Worm (Caenorhabditis elegans) whole organism, late embryonic: ENCODE results near the gene rpoa-1.
"Not testable (repeated sequence)": the region's sequence is repeated elsewhere in the genome, so short reads cannot be mapped to it uniquely, and the experiment has no call there.

Source experiments
- C38D4.7 ChIP-seq: fragments of 200-800 bp; sonication (Bioruptor generic); optimal IDR thresholded peaks from 2 replicates; lab custom pipeline; 2018; ENCODE audit warnings: mild to moderate bottlenecking, missing genetic modification characterization, moderate library complexity, missing compliant biosample characterization
- T23F11.4 ChIP-seq: fragments of 200-800 bp; sonication (Bioruptor generic); optimal IDR thresholded peaks from 2 replicates; lab custom pipeline; 2018; ENCODE audit warnings: mild to moderate bottlenecking, missing genetic modification characterization, missing compliant biosample characterization
- ama-1 ChIP-seq: fragments of 150-350 bp; optimal IDR thresholded peaks from 2 replicates; lab custom pipeline; 2014
- ceh-19 ChIP-seq: fragments of 200-800 bp; sonication (Bioruptor generic); optimal IDR thresholded peaks from 2 replicates; lab custom pipeline; 2018; ENCODE audit warnings: mild to moderate bottlenecking, missing genetic modification characterization, missing compliant biosample characterization
- ceh-2 ChIP-seq: sonication (generic microtip); optimal IDR thresholded peaks from 2 replicates; lab custom pipeline; 2016; ENCODE audit warnings: missing genotype, missing genetic modification characterization, missing compliant biosample characterization
- ceh-22 ChIP-seq: sonication (generic microtip); optimal IDR thresholded peaks from 2 replicates; lab custom pipeline; 2017; ENCODE audit warnings: missing biosample characterization, missing genetic modification characterization
- ceh-24 ChIP-seq: sonication (generic microtip); optimal IDR thresholded peaks from 2 replicates; lab custom pipeline; 2016; ENCODE audit warnings: mild to moderate bottlenecking, missing genetic modification characterization, missing compliant biosample characterization
- ceh-30 ChIP-seq: fragments of 150-350 bp; optimal IDR thresholded peaks from 2 replicates; lab custom pipeline; 2014; ENCODE audit warnings: missing biosample characterization, missing genetic modification characterization
- ceh-31 ChIP-seq: sonication (generic microtip); optimal IDR thresholded peaks from 2 replicates; lab custom pipeline; 2016; ENCODE audit warnings: missing genetic modification characterization, missing compliant biosample characterization
- ceh-45 ChIP-seq: fragments of 200-800 bp; sonication (Bioruptor generic); IDR thresholded peaks from 2 replicates; pipeline ENCODE4 v1.3.6; 2022; ENCODE audit warnings: missing genetic modification reagents, missing genetic modification characterization, missing compliant biosample characterization
- ceh-48 ChIP-seq: sonication (generic microtip); optimal IDR thresholded peaks from 2 replicates; lab custom pipeline; 2016; ENCODE audit warnings: missing genetic modification characterization, inconsistent platforms, missing compliant biosample characterization
- dve-1 ChIP-seq: sonication (generic microtip); optimal IDR thresholded peaks from 2 replicates; lab custom pipeline; 2017; ENCODE audit warnings: antibody characterized with exemption, mild to moderate bottlenecking, missing genetic modification characterization, missing compliant biosample characterization
- elt-2 ChIP-seq: sonication (generic microtip); optimal IDR thresholded peaks from 2 replicates; lab custom pipeline; 2016; ENCODE audit warnings: missing genetic modification reagents, missing genetic modification characterization, missing compliant biosample characterization
- ets-4 ChIP-seq: sonication (generic microtip); optimal IDR thresholded peaks from 2 replicates; lab custom pipeline; 2016; ENCODE audit warnings: missing genetic modification characterization, missing compliant biosample characterization
- eyg-1 ChIP-seq: sonication (generic microtip); optimal IDR thresholded peaks from 2 replicates; lab custom pipeline; 2016; ENCODE audit warnings: missing genotype, missing genetic modification characterization, missing compliant biosample characterization
- fax-1 ChIP-seq: sonication (generic microtip); optimal IDR thresholded peaks from 2 replicates; lab custom pipeline; 2016; ENCODE audit warnings: missing genotype, missing genetic modification characterization, missing compliant biosample characterization
- fkh-10 ChIP-seq: fragments of 150-350 bp; optimal IDR thresholded peaks from 2 replicates; lab custom pipeline; 2014; ENCODE audit warnings: missing biosample characterization, missing genetic modification reagents, missing genetic modification characterization
- gmeb-2 ChIP-seq: sonication (generic microtip); optimal IDR thresholded peaks from 2 replicates; lab custom pipeline; 2016; ENCODE audit warnings: missing genetic modification characterization, inconsistent platforms, missing compliant biosample characterization
- hlh-8 ChIP-seq: sonication (generic microtip); optimal IDR thresholded peaks from 2 replicates; lab custom pipeline; 2016; ENCODE audit warnings: missing genotype, missing genetic modification characterization, missing compliant biosample characterization
- madf-2 ChIP-seq: sonication (generic microtip); optimal IDR thresholded peaks from 2 replicates; lab custom pipeline; 2017; ENCODE audit warnings: missing genetic modification characterization, missing compliant biosample characterization
- mec-3 ChIP-seq: sonication (generic microtip); optimal IDR thresholded peaks from 2 replicates; lab custom pipeline; 2016; ENCODE audit warnings: borderline replicate concordance, missing genetic modification characterization, missing compliant biosample characterization
- odd-2 ChIP-seq: sonication (generic microtip); optimal IDR thresholded peaks from 2 replicates; lab custom pipeline; 2017; ENCODE audit warnings: antibody characterized with exemption, mild to moderate bottlenecking, missing genetic modification characterization, missing compliant biosample characterization
- pat-9 ChIP-seq: fragments of 200-800 bp; sonication (Bioruptor generic); optimal IDR thresholded peaks from 2 replicates; lab custom pipeline; 2018; ENCODE audit warnings: mild to moderate bottlenecking, missing genetic modification characterization, moderate library complexity, missing compliant biosample characterization
- pha-2 ChIP-seq: sonication (generic microtip); optimal IDR thresholded peaks from 2 replicates; lab custom pipeline; 2017; ENCODE audit warnings: mild to moderate bottlenecking, missing genetic modification characterization, missing compliant biosample characterization
- pha-4 ChIP-seq: fragments of 150-350 bp; optimal IDR thresholded peaks from 2 replicates; lab custom pipeline; 2018; ENCODE audit warnings: missing biosample characterization, missing genetic modification reagents, missing genetic modification characterization
- pqm-1 ChIP-seq: sonication (generic microtip); optimal IDR thresholded peaks from 2 replicates; lab custom pipeline; 2016; ENCODE audit warnings: missing genetic modification characterization, missing compliant biosample characterization
- pros-1 ChIP-seq: fragments of 150-350 bp; optimal IDR thresholded peaks from 2 replicates; lab custom pipeline; 2014; ENCODE audit warnings: missing biosample characterization, missing genetic modification reagents, missing genetic modification characterization
- sox-2 ChIP-seq: fragments of 200-800 bp; sonication (Bioruptor generic); IDR thresholded peaks from 2 replicates; pipeline ENCODE4 v1.3.6; 2022; ENCODE audit warnings: missing genetic modification reagents, missing genetic modification characterization, missing compliant biosample characterization
- tbx-7 ChIP-seq: sonication (generic microtip); optimal IDR thresholded peaks from 2 replicates; lab custom pipeline; 2016; ENCODE audit warnings: missing genotype, missing genetic modification characterization, missing compliant biosample characterization
- ttx-3 ChIP-seq: sonication (generic microtip); optimal IDR thresholded peaks from 2 replicates; lab custom pipeline; 2016; ENCODE audit warnings: missing genetic modification reagents, missing genetic modification characterization, missing compliant biosample characterization
- unc-55 ChIP-seq: sonication (generic microtip); optimal IDR thresholded peaks from 2 replicates; lab custom pipeline; 2017; ENCODE audit warnings: missing biosample characterization, missing genetic modification reagents, missing genetic modification characterization
- zip-5 ChIP-seq: sonication (generic microtip); optimal IDR thresholded peaks from 2 replicates; lab custom pipeline; 2016; ENCODE audit warnings: missing genetic modification characterization, missing compliant biosample characterization

The rpoa-1 gene

DNA sequence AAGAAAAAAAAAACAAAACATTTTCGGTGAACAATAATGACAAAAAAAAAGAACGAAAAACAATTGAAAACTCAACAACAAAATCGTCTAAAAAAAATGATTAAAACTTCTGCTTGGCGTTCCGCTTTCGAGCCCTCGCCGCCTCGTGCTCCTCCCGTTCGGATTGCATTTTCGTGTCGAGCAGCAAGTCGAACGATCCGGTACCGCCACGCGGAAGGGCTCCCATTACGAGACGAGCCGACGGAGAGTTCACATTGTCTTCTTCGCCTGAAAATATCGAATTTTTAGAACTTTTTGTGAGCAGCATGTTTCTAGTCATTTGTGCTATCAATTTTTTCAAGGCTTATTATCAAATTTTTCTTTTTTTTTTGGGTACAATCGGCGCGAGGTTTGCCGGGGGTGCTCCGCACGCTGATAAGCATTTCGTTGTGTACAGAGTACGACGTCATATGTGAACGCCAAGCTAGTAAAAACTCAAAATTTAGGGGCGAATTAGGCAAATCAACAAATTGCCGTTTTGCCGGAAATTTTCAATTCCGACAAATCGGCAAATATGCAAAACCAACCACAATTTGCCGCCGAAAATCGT, 23.8 kb downstream of the rpoa-1 start:
- TF ChIP-seq ceh-19 (GFP tag; lab: Kevin White, UChicago) = no peak
- TF ChIP-seq elt-2 = peak; percentile 1

DNA sequence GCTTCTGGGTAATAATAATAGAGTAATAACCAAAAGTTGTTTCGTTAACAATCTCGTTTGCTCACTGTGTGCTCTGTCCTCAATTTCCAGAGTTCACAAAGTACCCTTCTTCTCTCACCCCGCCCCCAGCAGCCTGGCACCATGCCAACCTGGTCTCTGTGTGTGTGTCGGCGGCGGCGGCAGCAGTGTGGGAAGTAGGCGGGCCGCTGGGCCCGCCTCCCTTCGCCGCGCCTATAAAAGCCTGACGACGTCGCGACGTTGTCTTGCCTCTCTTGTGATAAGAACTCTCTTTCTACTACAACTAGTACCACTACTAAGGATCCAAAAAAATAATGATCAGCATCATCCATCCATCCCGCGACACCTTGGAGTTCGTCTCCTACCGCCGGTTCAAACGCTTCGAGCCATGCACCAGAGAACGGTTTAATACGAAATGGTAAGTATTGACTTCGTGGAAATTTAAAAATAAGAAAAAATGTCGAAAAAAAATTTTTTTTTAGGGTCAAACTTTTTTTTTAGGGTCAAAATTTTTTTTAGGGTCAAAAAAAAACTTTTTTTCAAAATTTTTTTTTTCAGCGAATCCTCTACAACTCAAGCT, 25.7 kb downstream of the rpoa-1 start, which contains the start of gene C31C9.7:
C31C9.7 (plus strand) TSS at position 261 of the 598 bp plus-strand sequence.
- TF ChIP-seq dve-1 = no peak
- no peak for TF ChIP-seq odd-2
- no peak for TF ChIP-seq ets-4 (tag; lab: Kevin White, UChicago)
- no peak for TF ChIP-seq ceh-22 (tag; lab: Kevin White, UChicago)
- TF ChIP-seq mec-3 (tag; lab: Kevin White, UChicago) = no peak
- no peak for TF ChIP-seq ama-1 (lab: Kevin White, UChicago)
- no peak for TF ChIP-seq fax-1 (tag; lab: Kevin White, UChicago)

DNA sequence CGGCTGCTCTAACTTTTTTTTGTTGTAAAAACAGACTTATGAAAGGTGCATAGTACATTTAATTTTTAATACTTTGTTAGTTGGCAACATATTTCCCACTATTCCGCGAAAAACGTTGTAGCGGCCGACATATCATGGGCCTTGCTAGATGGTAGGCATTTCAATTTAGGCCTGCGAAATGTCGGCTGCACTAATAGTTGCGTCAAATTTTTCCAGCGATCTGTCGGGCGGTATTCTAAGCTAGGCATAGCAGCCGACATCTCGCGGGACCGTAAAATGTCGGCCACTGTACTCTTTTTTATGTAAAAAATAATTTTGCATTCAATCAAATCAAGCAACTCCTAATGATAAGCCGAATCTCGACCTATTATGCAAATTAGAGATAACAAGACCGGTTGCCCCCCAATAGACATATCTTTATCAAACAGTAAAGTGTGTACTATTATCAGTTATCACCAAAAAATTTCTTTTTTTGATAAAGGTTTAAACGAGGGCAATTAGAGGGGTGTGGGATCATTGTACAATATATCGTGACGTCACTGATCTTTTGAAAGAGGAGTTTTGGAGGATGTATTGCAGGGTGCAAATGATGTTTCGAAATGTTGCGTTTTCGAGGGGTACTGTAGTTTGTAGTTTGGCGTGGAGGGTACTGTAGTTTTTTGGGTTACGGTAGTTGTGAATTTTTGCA, 29.5 kb downstream of the rpoa-1 start:
- no peak for TF ChIP-seq tbx-7 (tag; lab: Kevin White, UChicago)
- TF ChIP-seq C38D4.7 (GFP tag; lab: Kevin White, UChicago) = no peak
- no peak for TF ChIP-seq ceh-31 (tag; lab: Kevin White, UChicago)
- no peak for TF ChIP-seq zip-5 (tag; lab: Kevin White, UChicago)
- no peak for TF ChIP-seq ceh-24 (tag; lab: Kevin White, UChicago)
- no peak for TF ChIP-seq gmeb-2 (tag; lab: Kevin White, UChicago)
- TF ChIP-seq pha-4 (tag; lab: Kevin White, UChicago) = no peak
- peak; percentile 99 for TF ChIP-seq elt-2
- no peak for TF ChIP-seq ceh-48
- TF ChIP-seq ttx-3 (tag; lab: Kevin White, UChicago) = no peak
- TF ChIP-seq pqm-1 (tag; lab: Kevin White, UChicago) = no peak
- TF ChIP-seq pha-2 = no peak
- TF ChIP-seq dve-1 = peak; percentile 26
- TF ChIP-seq pat-9 (tag; lab: Kevin White, UChicago) = no peak
- TF ChIP-seq pros-1 = no peak
- no peak for TF ChIP-seq sox-2 (GFP tag; lab: Robert Waterston, UW)

DNA sequence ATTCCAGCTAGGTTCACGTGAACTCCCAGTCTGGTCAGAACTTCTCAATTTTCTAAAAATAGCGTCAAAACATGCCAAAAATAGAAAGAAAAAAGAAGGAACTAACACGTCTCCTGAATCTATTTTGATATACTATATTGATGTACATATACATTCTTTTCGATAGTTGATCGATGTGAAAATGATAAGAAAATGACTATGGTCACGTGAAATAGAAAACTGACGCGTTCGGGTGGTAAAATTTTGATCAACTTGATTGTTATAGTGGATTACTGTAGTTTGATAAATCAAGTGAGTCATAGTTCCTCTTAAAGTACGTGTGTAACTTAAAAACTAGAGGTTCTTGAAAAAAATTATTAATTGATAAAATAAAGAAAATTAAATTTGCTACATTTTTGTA, 30.2 kb downstream of the rpoa-1 start:
- TF ChIP-seq fkh-10 (GFP tag; lab: Kevin White, UChicago) (no peak), mec-3 (tag; lab: Kevin White, UChicago) (no peak), hlh-8 (tag; lab: Kevin White, UChicago) (no peak), eyg-1 (no peak), T23F11.4 (no peak), ceh-2 (tag; lab: Kevin White, UChicago) (no peak), madf-2 (tag; lab: Kevin White, UChicago) (no peak), unc-55 (no peak), odd-2 (no peak), pros-1 (no peak), ceh-30 (tag; lab: Kevin White, UChicago) (no peak)
- TF ChIP-seq, all 69 proteins: peak for 0

DNA sequence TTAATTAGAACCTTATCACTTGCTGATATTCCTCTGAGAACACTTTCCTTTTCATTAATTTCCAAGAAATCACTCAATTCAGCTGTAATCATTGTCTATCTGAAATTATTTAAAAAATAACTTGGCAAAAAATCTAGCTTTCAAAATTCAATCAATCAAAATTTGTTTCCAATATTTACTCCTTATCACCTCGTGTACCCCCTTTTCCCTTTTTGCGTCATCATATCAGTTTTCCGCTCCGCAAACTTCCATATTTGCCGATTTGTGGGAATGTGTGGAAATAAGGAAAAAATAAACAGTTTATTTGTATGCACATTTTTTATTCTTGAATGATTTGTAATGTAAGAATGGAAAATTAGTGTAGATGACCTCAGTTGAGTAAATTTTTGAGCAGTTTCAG, 32.6 kb downstream of the rpoa-1 start, which contains the start of gene C31C9.6:
C31C9.6 (minus strand) TSS at position 101 of the 400 bp plus-strand sequence.
- TF ChIP-seq ceh-45 (GFP tag; lab: Robert Waterston, UW); elt-2; odd-2: not testable (repeated sequence)
